Worm (Caenorhabditis elegans) whole organism, early embryonic: ENCODE data around the gene R07G3.8.
A peak's percentile ranks its signal among the peaks of the same experiment; 100 is the strongest.

Experiments used
- B0310.2 ChIP-seq: sonication (generic microtip); optimal IDR thresholded peaks from 2 replicates; lab custom pipeline; 2016; ENCODE audit warnings: mild to moderate bottlenecking, missing genetic modification characterization, missing compliant biosample characterization
- aly-1 ChIP-seq: sonication (generic microtip); optimal IDR thresholded peaks from 2 replicates; lab custom pipeline; 2016; ENCODE audit warnings: missing genetic modification characterization, missing compliant biosample characterization
- ama-1 ChIP-seq: fragments of 150-350 bp; optimal IDR thresholded peaks from 2 replicates; lab custom pipeline; 2014
- ceh-13 ChIP-seq: fragments of 200-800 bp; sonication (Bioruptor generic); optimal IDR thresholded peaks from 2 replicates; lab custom pipeline; 2018; ENCODE audit warnings: mild to moderate bottlenecking, missing genetic modification characterization, missing compliant biosample characterization
- ceh-36 ChIP-seq: sonication (generic microtip); optimal IDR thresholded peaks from 2 replicates; lab custom pipeline; 2016; ENCODE audit warnings: missing genetic modification characterization, inconsistent platforms, missing compliant biosample characterization
- ets-7 ChIP-seq: sonication (generic microtip); optimal IDR thresholded peaks from 2 replicates; lab custom pipeline; 2016; ENCODE audit warnings: missing genotype, missing genetic modification characterization, missing compliant biosample characterization
- flt-1 ChIP-seq: fragments of 200-800 bp; sonication (Bioruptor generic); IDR thresholded peaks from 2 replicates; pipeline ENCODE4 v1.3.6; 2022; ENCODE audit warnings: missing genetic modification characterization, missing compliant biosample characterization
- hmbx-1 ChIP-seq: sonication (generic microtip); optimal IDR thresholded peaks from 2 replicates; lab custom pipeline; 2016; ENCODE audit warnings: mild to moderate bottlenecking, missing genetic modification characterization, missing compliant biosample characterization
- hmg-4 ChIP-seq: fragments of 200-800 bp; sonication (Bioruptor generic); optimal IDR thresholded peaks from 2 replicates; lab custom pipeline; 2018; ENCODE audit warnings: mild to moderate bottlenecking, missing genetic modification characterization, missing compliant biosample characterization
- hnd-1 ChIP-seq: sonication (generic microtip); optimal IDR thresholded peaks from 2 replicates; lab custom pipeline; 2016; ENCODE audit warnings: missing genetic modification characterization, missing compliant biosample characterization
- pes-1 ChIP-seq: fragments of 200-800 bp; sonication (Bioruptor generic); IDR thresholded peaks from 2 replicates; pipeline ENCODE4 v1.3.6; 2022; ENCODE audit warnings: missing genetic modification reagents, missing genetic modification characterization, missing compliant biosample characterization
- scrt-1 ChIP-seq: fragments of 200-800 bp; sonication (Bioruptor generic); IDR thresholded peaks from 2 replicates; pipeline ENCODE4 v1.3.6; 2022; ENCODE audit warnings: missing genetic modification characterization, missing compliant biosample characterization
- sea-1 ChIP-seq: fragments of 200-800 bp; sonication (Bioruptor generic); conservative IDR thresholded peaks from 2 replicates; pipeline ENCODE4 v1.3.6; 2022; ENCODE audit warnings: missing genetic modification characterization, missing compliant biosample characterization
- tbx-11 ChIP-seq: fragments of 200-800 bp; sonication (Bioruptor generic); IDR thresholded peaks from 2 replicates; pipeline ENCODE4 v1.3.6; 2022; ENCODE audit warnings: missing genetic modification characterization, missing compliant biosample characterization
- tbx-37 ChIP-seq: fragments of 200-800 bp; sonication (Bioruptor generic); conservative IDR thresholded peaks from 2 replicates; pipeline ENCODE4 v1.3.6; 2022; ENCODE audit warnings: missing genetic modification reagents, missing genetic modification characterization, missing compliant biosample characterization
- tra-4 ChIP-seq: sonication (generic microtip); optimal IDR thresholded peaks from 2 replicates; lab custom pipeline; 2017; ENCODE audit warnings: missing genetic modification characterization, missing compliant biosample characterization

R07G3.8 gene

DNA sequence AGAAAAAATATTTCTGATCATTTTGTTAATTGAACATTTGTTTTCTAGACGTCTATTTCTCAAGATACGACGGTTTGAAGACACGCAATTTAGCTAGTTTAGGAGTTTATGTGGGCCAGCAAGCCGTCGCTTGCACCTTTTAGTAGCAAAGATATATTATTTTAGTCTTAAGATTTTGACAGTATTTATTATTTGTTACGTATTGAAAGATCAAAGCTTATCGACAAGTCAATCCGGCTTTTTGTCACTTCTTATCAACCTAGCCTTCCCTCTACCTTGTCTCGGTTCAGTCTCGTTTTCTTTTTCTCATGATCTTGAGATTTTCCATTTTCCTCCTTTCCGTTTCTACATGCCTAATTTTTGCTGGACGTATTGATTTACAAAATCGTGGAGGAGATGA is 46.2 kb downstream of the R07G3.8 start, which contains the start of gene F35D2.2:
Gene F35D2.2, plus strand, starts transcription at position 301 of the 400 bp plus-strand sequence.
- no peak for TF ChIP-seq scrt-1 (GFP tag; lab: Robert Waterston, UW)
- TF ChIP-seq pes-1 (GFP tag; lab: Robert Waterston, UW) = no peak
- TF ChIP-seq tra-4 (tag; lab: Kevin White, UChicago) = no peak
- no peak for TF ChIP-seq ets-7 (tag; lab: Kevin White, UChicago)
- TF ChIP-seq ceh-13 (GFP tag; lab: Kevin White, UChicago) = no peak
- no peak for TF ChIP-seq hmbx-1
- no peak for TF ChIP-seq B0310.2 (tag; lab: Kevin White, UChicago)
- no peak for TF ChIP-seq tbx-37 (GFP tag; lab: Robert Waterston, UW)
- TF ChIP-seq ceh-36 (tag; lab: Kevin White, UChicago) = no peak
- no peak for TF ChIP-seq tbx-11 (GFP tag; lab: Robert Waterston, UW)
- TF ChIP-seq aly-1 = no peak
- no peak for TF ChIP-seq ama-1 (lab: Kevin White, UChicago)
- TF ChIP-seq hmg-4 (GFP tag; lab: Kevin White, UChicago) = no peak
- no peak for TF ChIP-seq flt-1

DNA sequence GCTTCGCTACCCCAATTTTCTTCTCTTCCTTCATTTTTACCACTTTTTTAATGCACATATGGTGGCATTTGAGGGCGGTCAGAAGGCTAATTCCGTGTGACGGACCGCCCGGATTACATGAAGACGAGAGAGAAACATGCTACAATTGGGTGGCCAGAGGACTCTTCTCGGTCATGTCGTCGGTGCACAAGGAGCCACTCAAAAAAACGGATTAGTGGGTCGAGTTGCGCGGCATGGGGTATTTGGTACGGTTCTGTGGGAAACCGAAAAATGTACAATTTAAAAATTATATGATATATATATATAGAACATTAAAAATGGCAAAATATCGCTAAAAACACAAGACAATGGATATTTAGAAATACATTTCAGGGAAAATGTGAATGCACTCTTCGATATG is 49.5 kb downstream of the R07G3.8 start:
- TF ChIP-seq tbx-11 (GFP tag; lab: Robert Waterston, UW) (no peak), ama-1 (lab: Kevin White, UChicago) (no peak), ceh-36 (tag; lab: Kevin White, UChicago) (peak; percentile 62)

DNA sequence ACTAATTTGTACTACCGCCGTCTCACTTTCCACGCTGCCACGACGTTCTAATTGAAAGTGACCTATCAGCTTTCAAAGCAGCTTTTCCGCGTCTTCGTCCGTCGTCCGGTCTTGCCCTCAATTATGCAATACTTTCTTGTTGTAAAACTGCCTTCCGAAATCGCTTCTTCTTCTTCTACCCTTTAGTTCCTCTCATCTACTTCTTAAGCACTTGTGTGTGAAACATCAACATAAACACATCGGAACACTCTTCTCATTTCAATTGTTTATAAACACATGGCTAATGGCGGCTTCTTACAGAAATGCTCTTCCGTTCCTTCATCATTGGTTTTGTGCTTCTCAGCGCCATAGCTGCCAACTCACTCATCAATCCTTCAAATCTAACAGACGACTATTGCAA is 50.0 kb downstream of the R07G3.8 start, which contains the start of gene F35D2.3:
Gene F35D2.3, plus strand, starts transcription at position 301 of the 400 bp plus-strand sequence.
- TF ChIP-seq ceh-36 (tag; lab: Kevin White, UChicago) = no peak
- TF ChIP-seq hmbx-1 = no peak
- TF ChIP-seq pes-1 (GFP tag; lab: Robert Waterston, UW) = no peak
- no peak for TF ChIP-seq hnd-1 (tag; lab: Kevin White, UChicago)
- no peak for TF ChIP-seq ceh-13 (GFP tag; lab: Kevin White, UChicago)
- no peak for TF ChIP-seq scrt-1 (GFP tag; lab: Robert Waterston, UW)
- TF ChIP-seq ama-1 (lab: Kevin White, UChicago) = no peak
- no peak for TF ChIP-seq sea-1
- TF ChIP-seq flt-1 = no peak
- no peak for TF ChIP-seq B0310.2 (tag; lab: Kevin White, UChicago)
- TF ChIP-seq hmg-4 (GFP tag; lab: Kevin White, UChicago) = no peak
- no peak for TF ChIP-seq aly-1
- TF ChIP-seq ets-7 (tag; lab: Kevin White, UChicago) = no peak
- no peak for TF ChIP-seq tbx-37 (GFP tag; lab: Robert Waterston, UW)
- TF ChIP-seq tra-4 (tag; lab: Kevin White, UChicago) = no peak
